Fruit fly (Drosophila melanogaster): ENCODE data around the gene CG46427.
A peak's percentile ranks its signal among the peaks of the same experiment; 100 is the strongest.

CG46427 gene

dm6 chr3R:12451888-12452514 lies 13.1 kb upstream of the CG46427 start, which contains the start of gene CG5509:
CG5509 (plus strand) TSS chr3R:12452464.
- no peak for TF ChIP-seq cnc (optimal IDR thresholded peaks at IDR 0.05)
- peak; percentile 66 for TF ChIP-seq tj (GFP tag; optimal IDR thresholded peaks at IDR 0.05)
- TF ChIP-seq Clk (GFP tag; optimal IDR thresholded peaks at IDR 0.05) = no peak
- TF ChIP-seq cic (GFP tag; optimal IDR thresholded peaks at IDR 0.05) = peak; percentile 12
- TF ChIP-seq CG7101 (tag; optimal IDR thresholded peaks at IDR 0.05) = no peak

- TF ChIP-seq CG11617 (GFP tag; optimal IDR thresholded peaks at IDR 0.05) = peak; percentile 4
- TF ChIP-seq Hr96 (GFP tag; optimal IDR thresholded peaks at IDR 0.05) = no peak
- no peak for TF ChIP-seq Mnt (GFP tag; optimal IDR thresholded peaks at IDR 0.05)
- TF ChIP-seq bab1 (GFP tag; optimal IDR thresholded peaks at IDR 0.05) = peak; percentile 60
- peak; percentile 45 for TF ChIP-seq CG7045 (GFP tag; optimal IDR thresholded peaks at IDR 0.05)
- TF ChIP-seq CG33017 (tag; optimal IDR thresholded peaks at IDR 0.05) = peak; percentile 39
- no peak for TF ChIP-seq Crg-1 (GFP tag; optimal IDR thresholded peaks at IDR 0.05)
- TF ChIP-seq CG7101 (tag; optimal IDR thresholded peaks at IDR 0.05) = peak; percentile 25
- no peak for TF ChIP-seq ovo (GFP tag; optimal IDR thresholded peaks at IDR 0.05)
- TF ChIP-seq CG14711 (tag; optimal IDR thresholded peaks at IDR 0.05) = peak; percentile 46
- no peak for TF ChIP-seq cnc (optimal IDR thresholded peaks at IDR 0.05)
- TF ChIP-seq CG12768 (GFP tag; optimal IDR thresholded peaks at IDR 0.05) = peak; percentile 66
These were observed 12.4 kb upstream of the CG46427 start for dm6 chr3R:12451376-12451775.

dm6 chr3R:12450713-12451259 lies 11.8 kb upstream of the CG46427 start:
- TF ChIP-seq pad (GFP tag; optimal IDR thresholded peaks at IDR 0.05) (no peak), bab1 (GFP tag; optimal IDR thresholded peaks at IDR 0.05) (no peak), ovo (GFP tag; optimal IDR thresholded peaks at IDR 0.05) (no peak), CG7045 (GFP tag; optimal IDR thresholded peaks at IDR 0.05) (no peak), CG11617 (GFP tag; optimal IDR thresholded peaks at IDR 0.05) (no peak), CG12768 (GFP tag; optimal IDR thresholded peaks at IDR 0.05) (no peak), Crg-1 (GFP tag; optimal IDR thresholded peaks at IDR 0.05) (no peak), tj (GFP tag; optimal IDR thresholded peaks at IDR 0.05) (no peak), CG14711 (tag; optimal IDR thresholded peaks at IDR 0.05) (no peak), Mnt (GFP tag; optimal IDR thresholded peaks at IDR 0.05) (no peak), CG7101 (tag; optimal IDR thresholded peaks at IDR 0.05) (no peak), Hr96 (GFP tag; optimal IDR thresholded peaks at IDR 0.05) (no peak)

dm6 chr3R:12449617-12450242 lies 10.8 kb upstream of the CG46427 start:
- TF ChIP-seq Mnt (GFP tag; optimal IDR thresholded peaks at IDR 0.05) = no peak
- no peak for TF ChIP-seq bab1 (GFP tag; optimal IDR thresholded peaks at IDR 0.05)
- TF ChIP-seq CG12768 (GFP tag; optimal IDR thresholded peaks at IDR 0.05) = no peak
- TF ChIP-seq CG7045 (GFP tag; optimal IDR thresholded peaks at IDR 0.05) = peak; percentile 1

- peak; percentile 100 for TF ChIP-seq CG33017 (tag; optimal IDR thresholded peaks at IDR 0.05)
- peak; percentile 94 for TF ChIP-seq Clk (GFP tag; optimal IDR thresholded peaks at IDR 0.05)
- TF ChIP-seq cnc (optimal IDR thresholded peaks at IDR 0.05) = peak in 1 of 2 experiments; percentile 15
- peak; percentile 98 for TF ChIP-seq cic (GFP tag; optimal IDR thresholded peaks at IDR 0.05)
- TF ChIP-seq ovo (GFP tag; optimal IDR thresholded peaks at IDR 0.05) = peak; percentile 58
- peak; percentile 99 for TF ChIP-seq CG12768 (GFP tag; optimal IDR thresholded peaks at IDR 0.05)
- TF ChIP-seq CG11617 (GFP tag; optimal IDR thresholded peaks at IDR 0.05) = peak; percentile 96
- TF ChIP-seq tj (GFP tag; optimal IDR thresholded peaks at IDR 0.05) = peak; percentile 83
- peak; percentile 97 for TF ChIP-seq CG5204 (GFP tag; optimal IDR thresholded peaks at IDR 0.05)
- TF ChIP-seq Mnt (GFP tag; optimal IDR thresholded peaks at IDR 0.05) = peak; percentile 95
- peak; percentile 99 for TF ChIP-seq Hr96 (GFP tag; optimal IDR thresholded peaks at IDR 0.05)
- peak; percentile 99 for TF ChIP-seq kay (GFP tag; ENCODE audit: borderline replicate concordance)
- no peak for TF ChIP-seq toe (GFP tag; optimal IDR thresholded peaks at IDR 0.05)
- peak; percentile 100 for TF ChIP-seq bab1 (GFP tag; optimal IDR thresholded peaks at IDR 0.05)
- TF ChIP-seq CG14711 (tag; optimal IDR thresholded peaks at IDR 0.05) = peak; percentile 99
- TF ChIP-seq CG7101 (tag; optimal IDR thresholded peaks at IDR 0.05) = peak; percentile 100
- TF ChIP-seq CG7045 (GFP tag; optimal IDR thresholded peaks at IDR 0.05) = peak; percentile 97
- peak; percentile 97 for TF ChIP-seq CG1620 (GFP tag; optimal IDR thresholded peaks at IDR 0.05)
- TF ChIP-seq Crg-1 (GFP tag; optimal IDR thresholded peaks at IDR 0.05) = peak; percentile 98
- peak; percentile 89 for TF ChIP-seq pad (GFP tag; optimal IDR thresholded peaks at IDR 0.05)
These were observed 10.0 kb upstream of the CG46427 start, which contains the start of gene CG18549 for dm6 chr3R:12448889-12449314. CG18549 (plus strand) TSS chr3R:12449296.

dm6 chr3R:12448344-12448743 lies 9.4 kb upstream of the CG46427 start:
- TF ChIP-seq Crg-1 (GFP tag; optimal IDR thresholded peaks at IDR 0.05) = no peak
- TF ChIP-seq CG12768 (GFP tag; optimal IDR thresholded peaks at IDR 0.05) = no peak
- TF ChIP-seq CG11617 (GFP tag; optimal IDR thresholded peaks at IDR 0.05) = no peak
- TF ChIP-seq CG5204 (GFP tag; optimal IDR thresholded peaks at IDR 0.05) = no peak

Measured in whole organism, adult.